Fruit fly (Drosophila melanogaster) whole organism, adult: Measurements from ENCODE around the gene Ir7g.

ENCODE experiments used
- CG11617 ChIP-seq: fragments of 200-800 bp; sonication (Bioruptor generic); optimal IDR thresholded peaks from 2 replicates; lab custom pipeline; 2017; ENCODE audit warnings: mild to moderate bottlenecking, missing biosample characterization, missing genetic modification reagents, missing genetic modification characterization
- CG14711 ChIP-seq: fragments of 200-800 bp; sonication (Bioruptor generic); optimal IDR thresholded peaks from 2 replicates; lab custom pipeline; 2018; ENCODE audit warnings: missing biosample characterization, mild to moderate bottlenecking, missing genetic modification characterization, moderate library complexity
- CG1620 ChIP-seq: fragments of 200-800 bp; sonication (Bioruptor generic); optimal IDR thresholded peaks from 2 replicates; lab custom pipeline; 2016; ENCODE audit warnings: missing biosample characterization, missing genetic modification characterization
- CG33017 ChIP-seq: fragments of 200-800 bp; sonication (Bioruptor generic); optimal IDR thresholded peaks from 2 replicates; lab custom pipeline; 2018; ENCODE audit warnings: missing biosample characterization, mild to moderate bottlenecking, missing genetic modification characterization, moderate library complexity
- CG5204 ChIP-seq: fragments of 200-800 bp; sonication (Bioruptor generic); optimal IDR thresholded peaks from 2 replicates; lab custom pipeline; 2016; ENCODE audit warnings: missing biosample characterization, missing genetic modification characterization
- CG7045 ChIP-seq: fragments of 200-800 bp; sonication (Bioruptor generic); optimal IDR thresholded peaks from 2 replicates; lab custom pipeline; 2017; ENCODE audit warnings: missing biosample characterization, mild to moderate bottlenecking, missing genetic modification characterization
- Clk ChIP-seq: fragments of 200-800 bp; sonication (Bioruptor generic); optimal IDR thresholded peaks from 2 replicates; lab custom pipeline; 2017; ENCODE audit warnings: missing biosample characterization, missing genetic modification characterization
- Crg-1 ChIP-seq: fragments of 200-800 bp; sonication (Bioruptor generic); optimal IDR thresholded peaks from 2 replicates; lab custom pipeline; 2016; ENCODE audit warnings: missing biosample characterization, missing genetic modification characterization
- Mnt ChIP-seq: fragments of 200-800 bp; sonication (Bioruptor generic); optimal IDR thresholded peaks from 2 replicates; lab custom pipeline; 2016; ENCODE audit warnings: missing biosample characterization, mild to moderate bottlenecking, missing genetic modification characterization
- bab1 ChIP-seq: fragments of 200-800 bp; sonication (Bioruptor generic); optimal IDR thresholded peaks from 3 replicates; lab custom pipeline; 2019; ENCODE audit warnings: missing biosample characterization, mild to moderate bottlenecking, missing genetic modification characterization, moderate library complexity
- cic ChIP-seq: fragments of 200-800 bp; sonication (Bioruptor generic); optimal IDR thresholded peaks from 2 replicates; lab custom pipeline; 2017; ENCODE audit warnings: missing biosample characterization, mild to moderate bottlenecking, missing genetic modification characterization, moderate library complexity
- kay ChIP-seq: fragments of 200-800 bp; sonication (Bioruptor generic); peaks from one replicate; lab custom pipeline; 2016; ENCODE audit warnings: missing biosample characterization, missing genetic modification characterization, borderline replicate concordance
- toe ChIP-seq: fragments of 200-800 bp; sonication (Bioruptor generic); optimal IDR thresholded peaks from 2 replicates; lab custom pipeline; 2016; ENCODE audit warnings: missing biosample characterization, missing genetic modification characterization

- TF ChIP-seq kay (GFP tag; lab: Kevin White, UChicago) (no peak), toe (GFP tag; lab: Kevin White, UChicago) (no peak), CG5204 (GFP tag; lab: Kevin White, UChicago) (no peak), cic (GFP tag; lab: Kevin White, UChicago) (no peak), Clk (GFP tag; lab: Kevin White, UChicago) (no peak), Crg-1 (GFP tag; lab: Kevin White, UChicago) (no peak), CG1620 (GFP tag; lab: Kevin White, UChicago) (no peak), CG11617 (no peak), CG33017 (tag; lab: Kevin White, UChicago) (no peak), Mnt (GFP tag; lab: Kevin White, UChicago) (no peak), CG7045 (GFP tag; lab: Kevin White, UChicago) (no peak), CG14711 (tag; lab: Kevin White, UChicago) (no peak), bab1 (GFP tag; lab: Kevin White, UChicago) (no peak)
Measured at dm6 chrX:7866868-7867267, 17.6 kb upstream of the Ir7g start, which contains the start of gene Ir7b.
